Fruit fly (Drosophila melanogaster): ENCODE measurements around the gene RabGGTb.

Gene RabGGTb

dm6 chr2L:2901445-2901844, 22.5 kb downstream of the RabGGTb start (continued):
- TF ChIP-seq CG30431 (GFP tag; optimal IDR thresholded peaks at IDR 0.05), result no peak
- peak; percentile 46 for TF ChIP-seq Med (GFP tag)
- no peak for TF ChIP-seq lola (GFP tag; optimal IDR thresholded peaks at IDR 0.05)
- peak; percentile 20 for TF ChIP-seq lab (GFP tag; optimal IDR thresholded peaks at IDR 0.05)
- TF ChIP-seq CG13624 (GFP tag; optimal IDR thresholded peaks at IDR 0.05), result no peak
- no peak for TF ChIP-seq toy (GFP tag; IDR thresholded peaks at IDR 0.05)
- no peak for TF ChIP-seq nmo (GFP tag; optimal IDR thresholded peaks at IDR 0.05)
- no peak for TF ChIP-seq tll (GFP tag; optimal IDR thresholded peaks at IDR 0.05)
- no peak for TF ChIP-seq CG9609 (GFP tag; optimal IDR thresholded peaks at IDR 0.05)
- no peak for TF ChIP-seq CG12659 (GFP tag; optimal IDR thresholded peaks at IDR 0.05)
- peak; percentile 76 for TF ChIP-seq sens (GFP tag)
- TF ChIP-seq tx (GFP tag; optimal IDR thresholded peaks at IDR 0.05), result no peak
- TF ChIP-seq cwo (GFP tag; optimal IDR thresholded peaks at IDR 0.05), result peak; percentile 11
- TF ChIP-seq z (GFP tag; IDR thresholded peaks at IDR 0.05), result no peak
- TF ChIP-seq cato (GFP tag; optimal IDR thresholded peaks at IDR 0.05; ENCODE audit: borderline replicate concordance), result no peak
- no peak for TF ChIP-seq vnd (GFP tag; IDR thresholded peaks at IDR 0.05; ENCODE audit: partially characterized antibody)
- no peak for TF ChIP-seq CG7963 (GFP tag; IDR thresholded peaks at IDR 0.05; ENCODE audit: partially characterized antibody)
- TF ChIP-seq tap (tag; optimal IDR thresholded peaks at IDR 0.05), result no peak
- no peak for TF ChIP-seq Drgx (GFP tag; IDR thresholded peaks at IDR 0.05)
- TF ChIP-seq CG11093 (GFP tag; IDR thresholded peaks at IDR 0.05), result no peak
- no peak for TF ChIP-seq CG17328 (GFP tag; IDR thresholded peaks at IDR 0.05)
- no peak for TF ChIP-seq Max (GFP tag; optimal IDR thresholded peaks at IDR 0.05)
- TF ChIP-seq Hr78 (GFP tag; optimal IDR thresholded peaks at IDR 0.05), result no peak
- TF ChIP-seq CG31441 (GFP tag; IDR thresholded peaks at IDR 0.05), result no peak
- 0 out of 2 replicates have a peak, but pooled peaks have one; percentile 8 for TF ChIP-seq CG32532 (GFP tag; IDR thresholded peaks at IDR 0.05)
- no peak for TF ChIP-seq Oli (tag; optimal IDR thresholded peaks at IDR 0.05)
- TF ChIP-seq CG2875 (GFP tag; optimal IDR thresholded peaks at IDR 0.05), result no peak
- TF ChIP-seq sisA (GFP tag; IDR thresholded peaks at IDR 0.05), result no peak
- no peak for TF ChIP-seq Adf1 (GFP tag; IDR thresholded peaks at IDR 0.05)
- TF ChIP-seq ab (GFP tag; optimal IDR thresholded peaks at IDR 0.05), result no peak
- TF ChIP-seq CG2678 (tag; optimal IDR thresholded peaks at IDR 0.05), result no peak
- 0 out of 2 replicates have a peak, but pooled peaks have one; percentile 19 for TF ChIP-seq Rfx (GFP tag; IDR thresholded peaks at IDR 0.05)
- TF ChIP-seq psq (GFP tag; optimal IDR thresholded peaks at IDR 0.05), result no peak
- no peak for TF ChIP-seq org-1 (GFP tag; optimal IDR thresholded peaks at IDR 0.05)
- no peak for TF ChIP-seq D19A (tag; optimal IDR thresholded peaks at IDR 0.05)
- TF ChIP-seq Nf-YC (tag; optimal IDR thresholded peaks at IDR 0.05), result no peak
- TF ChIP-seq Awh (GFP tag; IDR thresholded peaks at IDR 0.05), result no peak
- TF ChIP-seq Elba2 (GFP tag; optimal IDR thresholded peaks at IDR 0.05), result no peak
- no peak for TF ChIP-seq chif (GFP tag; optimal IDR thresholded peaks at IDR 0.05)
- TF ChIP-seq E2f1 (GFP tag; IDR thresholded peaks at IDR 0.05), result no peak
- TF ChIP-seq CG17186 (GFP tag; optimal IDR thresholded peaks at IDR 0.05), result no peak
- no peak for TF ChIP-seq MTF-1 (GFP tag; optimal IDR thresholded peaks at IDR 0.05; ENCODE audit: borderline replicate concordance)
- no peak for TF ChIP-seq Vsx1 (GFP tag; optimal IDR thresholded peaks at IDR 0.05)
- TF ChIP-seq CG3995 (GFP tag; optimal IDR thresholded peaks at IDR 0.05), result no peak
- 0 out of 2 replicates have a peak, but pooled peaks have one; percentile 42 for TF ChIP-seq CG7372 (GFP tag; IDR thresholded peaks at IDR 0.05)
- TF ChIP-seq bowl (GFP tag; IDR thresholded peaks at IDR 0.05), result no peak
- no peak for TF ChIP-seq CG2120 (GFP tag; optimal IDR thresholded peaks at IDR 0.05)
- TF ChIP-seq CG16813 (GFP tag; IDR thresholded peaks at IDR 0.05; ENCODE audit: partially characterized antibody), result no peak
- no peak for TF ChIP-seq hkb (optimal IDR thresholded peaks at IDR 0.05)
- TF ChIP-seq hkb (GFP tag; IDR thresholded peaks at IDR 0.05), result 0 out of 2 replicates have a peak, but pooled peaks have one; percentile 7
- TF ChIP-seq CG4854 (GFP tag; optimal IDR thresholded peaks at IDR 0.05), result no peak

Data from whole organism, embryonic.